Fruit fly (Drosophila melanogaster): Measurements from ENCODE around the gene drd.
A peak's percentile ranks its signal among the peaks of the same experiment; 100 is the strongest.

drd gene

DNA sequence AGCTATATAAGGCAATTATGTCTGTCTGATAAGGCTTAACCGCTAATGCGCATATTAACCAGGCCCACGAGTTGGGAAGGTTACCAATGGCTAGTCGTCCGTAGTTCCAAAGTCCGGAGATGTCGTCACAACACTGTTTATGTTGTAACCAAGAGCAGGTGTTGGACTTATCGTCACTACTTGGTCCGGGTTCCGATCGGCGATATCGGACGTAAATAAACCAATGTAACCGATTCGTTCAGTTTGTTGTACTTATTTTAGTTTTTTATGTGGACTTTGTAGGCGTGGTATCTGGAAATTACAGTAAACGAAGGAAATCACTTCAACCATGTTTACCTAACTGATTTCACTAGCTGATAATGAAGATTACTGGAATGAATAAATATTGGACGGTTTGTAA, 47.2 kb upstream of the drd start (continued):
- no peak for TF ChIP-seq croc (GFP tag; conservative IDR thresholded peaks at IDR 0.05)
- peak; percentile 65 for TF ChIP-seq kni (GFP tag; optimal IDR thresholded peaks at IDR 0.05)
- peak; percentile 92 for TF ChIP-seq mirr (GFP tag; optimal IDR thresholded peaks at IDR 0.05)
- TF ChIP-seq Fer1 (GFP tag; optimal IDR thresholded peaks at IDR 0.05): peak; percentile 21
- TF ChIP-seq fd64A (GFP tag; optimal IDR thresholded peaks at IDR 0.05): peak; percentile 42
- no peak for TF ChIP-seq nerfin-2 (GFP tag; IDR thresholded peaks at IDR 0.05; ENCODE audit: partially characterized antibody)
- TF ChIP-seq dmrt99B (tag; optimal IDR thresholded peaks at IDR 0.05): peak; percentile 2
- TF ChIP-seq Pdp1 (GFP tag; optimal IDR thresholded peaks at IDR 0.05): peak in 1 of 2 experiments; percentile 84
- no peak for TF ChIP-seq CG11696 (GFP tag; IDR thresholded peaks at IDR 0.05)
- TF ChIP-seq sens-2 (GFP tag; IDR thresholded peaks at IDR 0.05): peak; percentile 80
- TF ChIP-seq HmgZ (tag; optimal IDR thresholded peaks at IDR 0.05): no peak
- TF ChIP-seq MTF-1 (GFP tag; optimal IDR thresholded peaks at IDR 0.05; ENCODE audit: borderline replicate concordance): peak; percentile 48
- TF ChIP-seq Dbx (GFP tag; IDR thresholded peaks at IDR 0.05): no peak
- TF ChIP-seq CG9609 (GFP tag; optimal IDR thresholded peaks at IDR 0.05): no peak
- TF ChIP-seq Nf-YA (GFP tag; IDR thresholded peaks at IDR 0.05): no peak
- no peak for TF ChIP-seq Sry-δ (GFP tag; optimal IDR thresholded peaks at IDR 0.05)
- no peak for TF ChIP-seq crol (GFP tag; IDR thresholded peaks at IDR 0.05)
- TF ChIP-seq bigmax (GFP tag; optimal IDR thresholded peaks at IDR 0.05): no peak
- peak; percentile 74 for TF ChIP-seq CG34376 (GFP tag; optimal IDR thresholded peaks at IDR 0.05)
- TF ChIP-seq wor (GFP tag; IDR thresholded peaks at IDR 0.05): no peak
- no peak for TF ChIP-seq CG4730 (GFP tag; IDR thresholded peaks at IDR 0.05)
- no peak for TF ChIP-seq ac (GFP tag; optimal IDR thresholded peaks at IDR 0.05)
- no peak for TF ChIP-seq cwo (GFP tag; optimal IDR thresholded peaks at IDR 0.05)
- TF ChIP-seq Hr78 (GFP tag; optimal IDR thresholded peaks at IDR 0.05): no peak
- peak; percentile 81 for TF ChIP-seq CG13894 (tag; optimal IDR thresholded peaks at IDR 0.05)
- TF ChIP-seq CG1529 (GFP tag; optimal IDR thresholded peaks at IDR 0.05): peak; percentile 6
- TF ChIP-seq CG8359 (GFP tag; optimal IDR thresholded peaks at IDR 0.05; ENCODE audit: borderline replicate concordance): no peak
- no peak for TF ChIP-seq tx (GFP tag; optimal IDR thresholded peaks at IDR 0.05)
- no peak for TF ChIP-seq CG7963 (GFP tag; IDR thresholded peaks at IDR 0.05; ENCODE audit: partially characterized antibody)
- peak; percentile 94 for TF ChIP-seq grn (GFP tag; optimal IDR thresholded peaks at IDR 0.05)
- TF ChIP-seq Asciz (GFP tag; optimal IDR thresholded peaks at IDR 0.05): peak; percentile 56
- no peak for TF ChIP-seq vnd (GFP tag; IDR thresholded peaks at IDR 0.05; ENCODE audit: partially characterized antibody)
- no peak for TF ChIP-seq CG6689 (GFP tag; IDR thresholded peaks at IDR 0.05)
- TF ChIP-seq chinmo (GFP tag; IDR thresholded peaks at IDR 0.05; ENCODE audit: partially characterized antibody): no peak
- TF ChIP-seq CG2202 (tag; optimal IDR thresholded peaks at IDR 0.05): peak; percentile 24
- TF ChIP-seq sqz (GFP tag; optimal IDR thresholded peaks at IDR 0.05): peak; percentile 62
- TF ChIP-seq fru (optimal IDR thresholded peaks at IDR 0.05): no peak
- TF ChIP-seq CG15601 (tag; optimal IDR thresholded peaks at IDR 0.05): peak; percentile 71
- TF ChIP-seq rib (GFP tag; IDR thresholded peaks at IDR 0.05): no peak
- TF ChIP-seq CG8388 (GFP tag; optimal IDR thresholded peaks at IDR 0.05): no peak
- peak; percentile 87 for TF ChIP-seq nom (GFP tag; optimal IDR thresholded peaks at IDR 0.05)
- no peak for TF ChIP-seq sr (GFP tag; IDR thresholded peaks at IDR 0.05)
- TF ChIP-seq CrebB (tag; optimal IDR thresholded peaks at IDR 0.05): peak; percentile 13
- TF ChIP-seq CG17385 (GFP tag; optimal IDR thresholded peaks at IDR 0.05): peak; percentile 39
- TF ChIP-seq CG4707 (GFP tag; optimal IDR thresholded peaks at IDR 0.05): peak; percentile 28
- TF ChIP-seq CG12391 (tag; optimal IDR thresholded peaks at IDR 0.05): no peak
- TF ChIP-seq hkb (optimal IDR thresholded peaks at IDR 0.05): no peak
- TF ChIP-seq hkb (GFP tag; IDR thresholded peaks at IDR 0.05): peak; percentile 42; the same call in 1 of the 2 replicates
- TF ChIP-seq mam (GFP tag; optimal IDR thresholded peaks at IDR 0.05): no peak
- TF ChIP-seq CG2678 (tag; optimal IDR thresholded peaks at IDR 0.05): peak; percentile 32
- no peak for TF ChIP-seq CG16779 (GFP tag; IDR thresholded peaks at IDR 0.05)
